Worm (Caenorhabditis elegans): ENCODE measurements around the gene vha-8.
A peak's percentile ranks its signal among the peaks of the same experiment; 100 is the strongest.

vha-8 gene

ce11 chrIV:6785873-6786272 lies 5.0 kb upstream of the vha-8 start (continued):
- TF ChIP-seq ama-1 (optimal IDR thresholded peaks at IDR 0.05) (peak; percentile 49), nhr-237 (tag; optimal IDR thresholded peaks at IDR 0.05) (no peak), elt-1 (tag; optimal IDR thresholded peaks at IDR 0.05) (no peak), egl-27 (tag; optimal IDR thresholded peaks at IDR 0.05) (peak; percentile 52), snpc-4 (tag; optimal IDR thresholded peaks at IDR 0.05) (peak; percentile 44), gmeb-1 (tag; optimal IDR thresholded peaks at IDR 0.05) (peak; percentile 59), ztf-11 (tag; optimal IDR thresholded peaks at IDR 0.05) (no peak)

ce11 chrIV:6789950-6790349 lies 924 bp upstream of the vha-8 start:
- TF ChIP-seq C34F6.9 (tag; optimal IDR thresholded peaks at IDR 0.05) (no peak), nhr-25 (tag; optimal IDR thresholded peaks at IDR 0.05) (no peak), elt-1 (tag; optimal IDR thresholded peaks at IDR 0.05) (no peak), nhr-10 (tag; optimal IDR thresholded peaks at IDR 0.05) (no peak), sma-9 (GFP tag; optimal IDR thresholded peaks at IDR 0.05) (no peak), sma-9 (tag; optimal IDR thresholded peaks at IDR 0.05) (no peak), alr-1 (tag; optimal IDR thresholded peaks at IDR 0.05) (no peak), lin-11 (tag; optimal IDR thresholded peaks at IDR 0.05) (no peak)

- TF ChIP-seq peb-1 (tag; optimal IDR thresholded peaks at IDR 0.05) (no peak), nhr-129 (tag; optimal IDR thresholded peaks at IDR 0.05) (no peak), lin-13 (GFP tag; optimal IDR thresholded peaks at IDR 0.05) (peak; percentile 18), skn-1 (tag; optimal IDR thresholded peaks at IDR 0.05) (no peak), sma-9 (GFP tag; optimal IDR thresholded peaks at IDR 0.05) (peak; percentile 32), sma-9 (tag; optimal IDR thresholded peaks at IDR 0.05) (no peak), nhr-6 (tag; optimal IDR thresholded peaks at IDR 0.05) (peak; percentile 43), ama-1 (optimal IDR thresholded peaks at IDR 0.05) (no peak), zag-1 (tag; optimal IDR thresholded peaks at IDR 0.05) (no peak), Y55F3AM.14 (GFP tag; optimal IDR thresholded peaks at IDR 0.05) (peak; percentile 16), mdl-1 (tag; optimal IDR thresholded peaks at IDR 0.05) (no peak), ZK546.5 (tag; optimal IDR thresholded peaks at IDR 0.05) (no peak), snpc-4 (tag; optimal IDR thresholded peaks at IDR 0.05) (peak; percentile 42), nhr-12 (tag; optimal IDR thresholded peaks at IDR 0.05) (no peak), elt-1 (tag; optimal IDR thresholded peaks at IDR 0.05) (no peak), gmeb-1 (tag; optimal IDR thresholded peaks at IDR 0.05) (peak; percentile 35), unc-62 (GFP tag; optimal IDR thresholded peaks at IDR 0.05) (no peak), crh-2 (tag; optimal IDR thresholded peaks at IDR 0.05) (peak; percentile 71), alr-1 (tag; optimal IDR thresholded peaks at IDR 0.05) (no peak), sma-3 (GFP tag; optimal IDR thresholded peaks at IDR 0.05) (peak; percentile 28), nhr-25 (tag; optimal IDR thresholded peaks at IDR 0.05) (no peak), nhr-23 (tag; optimal IDR thresholded peaks at IDR 0.05) (no peak), R02D3.7 (tag; optimal IDR thresholded peaks at IDR 0.05) (no peak)
These were observed 1.8 kb downstream of the vha-8 start for ce11 chrIV:6792380-6793309.

ce11 chrIV:6793310-6793966 lies 2.6 kb downstream of the vha-8 start:
- TF ChIP-seq ztf-1 (GFP tag; conservative IDR thresholded peaks at IDR 0.05) (no peak), nhr-25 (tag; optimal IDR thresholded peaks at IDR 0.05) (no peak), nhr-237 (tag; optimal IDR thresholded peaks at IDR 0.05) (no peak), crh-2 (tag; optimal IDR thresholded peaks at IDR 0.05) (no peak), ztf-11 (tag; optimal IDR thresholded peaks at IDR 0.05) (no peak), sma-9 (GFP tag; optimal IDR thresholded peaks at IDR 0.05) (no peak), sma-9 (tag; optimal IDR thresholded peaks at IDR 0.05) (no peak), lin-11 (tag; optimal IDR thresholded peaks at IDR 0.05) (no peak)

ce11 chrIV:6795529-6795928 lies 4.7 kb downstream of the vha-8 start, which contains the start of the genes C17H12.3 and C17H12.12:
Gene C17H12.3 (minus strand): TSS chrIV:6795629.
Gene C17H12.12 (plus strand): TSS chrIV:6795924.
- TF ChIP-seq lin-11 (tag; optimal IDR thresholded peaks at IDR 0.05) (no peak), F13H6.1 (tag; optimal IDR thresholded peaks at IDR 0.05) (no peak), nhr-11 (tag; optimal IDR thresholded peaks at IDR 0.05) (no peak), ztf-11 (tag; optimal IDR thresholded peaks at IDR 0.05) (no peak), egl-27 (tag; optimal IDR thresholded peaks at IDR 0.05) (no peak), unc-62 (GFP tag; optimal IDR thresholded peaks at IDR 0.05) (no peak), dmd-4 (tag; optimal IDR thresholded peaks at IDR 0.05) (no peak)

All from whole organism, L2 larva.